Worm (Caenorhabditis elegans) whole organism, mixed stage, embryonic: Measurements from ENCODE around the gene Y49G5A.1.

Source experiments
- blmp-1 ChIP-seq: fragments of 150-350 bp; optimal IDR thresholded peaks from 2 replicates; lab custom pipeline; 2014; ENCODE audit warnings: missing biosample characterization, missing genetic modification characterization
- ces-1 ChIP-seq: fragments of 150-350 bp; optimal IDR thresholded peaks from 2 replicates; lab custom pipeline; 2014; ENCODE audit warnings: missing biosample characterization, missing genetic modification reagents, missing genetic modification characterization
- cnd-1 ChIP-seq: fragments of 200-800 bp; sonication (Bioruptor generic); optimal IDR thresholded peaks from 2 replicates; lab custom pipeline; 2018; ENCODE audit warnings: mild to moderate bottlenecking, missing genetic modification characterization, missing compliant biosample characterization
- elt-1 ChIP-seq: sonication (generic microtip); optimal IDR thresholded peaks from 2 replicates; lab custom pipeline; 2017; ENCODE audit warnings: missing genetic modification characterization, mild to moderate bottlenecking, missing compliant biosample characterization, antibody characterized with exemption, moderate library complexity, borderline replicate concordance; ENCODE audit not compliant: insufficient read depth
- elt-3 ChIP-seq: fragments of 150-350 bp; optimal IDR thresholded peaks from 2 replicates; lab custom pipeline; 2014; ENCODE audit warnings: missing biosample characterization, missing genetic modification characterization
- mls-2 ChIP-seq: sonication (generic microtip); optimal IDR thresholded peaks from 2 replicates; lab custom pipeline; 2016; ENCODE audit warnings: mild to moderate bottlenecking, missing genetic modification characterization, moderate library complexity, missing compliant biosample characterization
- nhr-237 ChIP-seq: fragments of 150-350 bp; optimal IDR thresholded peaks from 2 replicates; lab custom pipeline; 2014; ENCODE audit warnings: missing biosample characterization, missing genetic modification characterization
- pha-4 ChIP-seq: fragments of 150-350 bp; optimal IDR thresholded peaks from 2 replicates; lab custom pipeline; 2018; ENCODE audit warnings: missing biosample characterization, missing genetic modification reagents, missing genetic modification characterization
- snpc-4 ChIP-seq: fragments of 150-350 bp; optimal IDR thresholded peaks from 2 replicates; lab custom pipeline; 2014; ENCODE audit warnings: missing biosample characterization, missing genetic modification characterization
- unc-39 ChIP-seq: fragments of 150-350 bp; optimal IDR thresholded peaks from 2 replicates; lab custom pipeline; 2014; ENCODE audit warnings: missing biosample characterization, missing genetic modification characterization
- unc-62 ChIP-seq: fragments of 150-350 bp; optimal IDR thresholded peaks from 2 replicates; lab custom pipeline; 2014; ENCODE audit warnings: missing biosample characterization, missing genetic modification reagents, missing genetic modification characterization
- ztf-11 ChIP-seq: fragments of 150-350 bp; optimal IDR thresholded peaks from 2 replicates; lab custom pipeline; 2014; ENCODE audit warnings: missing biosample characterization, missing genetic modification characterization

DNA sequence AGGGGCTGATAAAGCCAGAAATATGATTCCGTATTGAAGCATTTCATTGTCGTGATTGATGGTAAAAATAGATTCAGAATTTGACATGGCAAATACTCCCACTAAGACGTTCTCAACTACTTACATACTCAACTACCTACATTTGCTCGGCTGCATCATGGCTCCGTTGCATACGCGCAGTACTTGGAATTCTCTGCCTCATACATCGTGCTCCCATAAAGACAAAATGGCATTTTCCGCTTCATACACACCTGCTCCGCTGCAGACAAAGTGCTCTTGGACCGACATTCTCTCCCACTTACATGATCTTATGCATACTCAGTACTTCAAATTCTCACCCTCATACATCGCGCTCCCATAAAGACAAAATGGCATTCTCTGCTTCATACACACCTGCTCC lies 21.6 kb downstream of the Y49G5A.1 start, which contains the start of the genes srt-69 and B0238.12:
- no peak for TF ChIP-seq mls-2 (tag; lab: Kevin White, UChicago)
- TF ChIP-seq ces-1 (GFP tag; lab: Kevin White, UChicago): no peak
- TF ChIP-seq unc-39: no peak
- TF ChIP-seq ztf-11 (tag; lab: Kevin White, UChicago): no peak
- TF ChIP-seq unc-62: no peak
- TF ChIP-seq cnd-1 (tag; lab: Kevin White, UChicago): no peak
- no peak for TF ChIP-seq elt-1
- no peak for TF ChIP-seq snpc-4 (tag; lab: Kevin White, UChicago)
- no peak for TF ChIP-seq pha-4 (tag; lab: Kevin White, UChicago)
- TF ChIP-seq nhr-237 (tag; lab: Kevin White, UChicago): no peak
- TF ChIP-seq elt-3 (tag; lab: Kevin White, UChicago): no peak
- TF ChIP-seq blmp-1 (tag; lab: Kevin White, UChicago): no peak
